Worm (Caenorhabditis elegans) whole organism, L2 larva: Measurements from ENCODE around the gene F59A7.5.

ENCODE experiments used
- elt-1 ChIP-seq: fragments of 150-350 bp; optimal IDR thresholded peaks from 2 replicates; lab custom pipeline; 2014; ENCODE audit warnings: missing biosample characterization, missing genetic modification characterization
- fos-1 ChIP-seq: fragments of 150-350 bp; optimal IDR thresholded peaks from 2 replicates; lab custom pipeline; 2014; ENCODE audit warnings: missing biosample characterization, missing genetic modification characterization
- gmeb-1 ChIP-seq: fragments of 150-350 bp; optimal IDR thresholded peaks from 2 replicates; lab custom pipeline; 2014; ENCODE audit warnings: missing biosample characterization, missing genetic modification characterization
- nhr-21 ChIP-seq: fragments of 150-350 bp; optimal IDR thresholded peaks from 2 replicates; lab custom pipeline; 2014; ENCODE audit warnings: missing biosample characterization, missing genetic modification characterization
- skn-1 ChIP-seq: sonication (generic microtip); optimal IDR thresholded peaks from 2 replicates; lab custom pipeline; 2017; ENCODE audit warnings: missing biosample characterization, missing genetic modification characterization
- unc-55 ChIP-seq: fragments of 150-350 bp; sonication (generic microtip); optimal IDR thresholded peaks from 3 replicates; lab custom pipeline; 2014; ENCODE audit warnings: missing biosample characterization, missing genetic modification reagents, missing genetic modification characterization
- unc-62 ChIP-seq: fragments of 150-350 bp; optimal IDR thresholded peaks from 2 replicates; lab custom pipeline; 2014; ENCODE audit warnings: missing biosample characterization, missing genetic modification reagents, missing genetic modification characterization

DNA sequence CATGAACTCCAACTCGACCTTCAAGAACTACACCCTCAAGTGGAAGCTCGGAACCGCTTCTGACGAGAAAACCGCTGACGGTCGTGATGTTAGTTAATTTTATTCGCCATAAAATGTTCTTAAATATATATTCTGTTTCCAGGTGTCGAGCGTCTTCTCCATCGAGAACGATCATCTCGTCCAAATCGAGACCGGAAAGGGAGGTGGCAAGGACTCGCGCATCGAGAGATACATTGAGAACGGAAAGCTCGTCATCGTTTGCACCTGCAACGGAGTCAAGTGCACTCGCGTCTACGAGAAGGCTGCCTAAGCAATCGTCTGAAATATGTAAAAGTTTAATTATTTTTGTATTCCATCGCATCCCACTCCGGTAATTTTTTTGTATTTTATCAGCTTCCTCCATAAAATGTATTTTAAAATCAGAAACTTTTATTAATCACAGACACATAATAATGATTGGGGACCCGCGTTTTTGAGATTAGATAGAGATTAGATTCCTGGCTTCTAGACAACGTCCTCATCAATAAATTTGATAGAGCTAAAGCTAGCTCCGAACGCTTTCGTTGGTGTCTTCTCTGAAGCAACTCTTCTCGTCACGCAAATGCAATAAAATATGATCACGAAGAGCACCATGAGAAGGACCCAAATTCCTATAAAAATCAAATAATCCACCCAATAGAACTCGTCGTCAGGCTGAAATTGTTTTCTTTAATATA is 46.4 kb downstream of the F59A7.5 start:
- TF ChIP-seq skn-1 (tag; lab: Kevin White, UChicago) (no peak), unc-62 (no peak), fos-1 (no peak), unc-55 (GFP tag; lab: Kevin White, UChicago) (no peak), nhr-21 (no peak), elt-1 (tag; lab: Kevin White, UChicago) (no peak), gmeb-1 (tag; lab: Kevin White, UChicago) (no peak)
